5 worm cellular contexts compared by ENCODE assay signal in the genomic region with DNA sequence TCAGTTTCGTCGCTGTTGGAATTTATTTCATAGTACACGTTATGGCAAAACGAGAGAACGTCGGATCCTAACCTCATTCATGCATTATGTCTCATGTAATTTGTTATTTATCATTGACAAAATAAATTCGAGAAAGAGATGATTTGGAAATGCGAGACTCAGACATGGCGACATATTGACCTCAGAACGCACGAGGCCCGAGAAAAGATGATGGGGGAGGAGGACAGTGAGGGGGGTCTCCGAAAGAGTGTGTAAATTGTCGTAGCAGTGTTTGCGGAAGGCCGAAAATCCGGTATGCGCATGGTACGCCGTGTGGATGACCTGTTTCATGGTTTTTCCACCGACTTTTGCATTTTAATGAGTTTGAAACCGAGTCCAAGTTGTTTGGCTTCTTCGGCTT.
TF ChIP-seq lines count a peak whose summit lies in the region.

No protein-coding gene starts in this region.

TF ChIP-seq in whole organism, L1 larva, 84 proteins besides CTCF, POLR2A, EP300 and RAD21 (continued from another document and continues in another):
- TF ChIP-seq blmp-1 (tag; optimal IDR thresholded peaks at IDR 0.05; lab: Kevin White, UChicago) (peak; percentile 59), unc-130 (tag; optimal IDR thresholded peaks at IDR 0.05; lab: Kevin White, UChicago) (no peak), unc-86 (tag; optimal IDR thresholded peaks at IDR 0.05; lab: Kevin White, UChicago) (peak; percentile 18), lin-15B (tag; optimal IDR thresholded peaks at IDR 0.05; lab: Kevin White, UChicago) (no peak), tlp-1 (tag; optimal IDR thresholded peaks at IDR 0.05; lab: Kevin White, UChicago) (no peak), swsn-7 (tag; optimal IDR thresholded peaks at IDR 0.05; lab: Kevin White, UChicago) (peak; percentile 46), ceh-8 (GFP tag; optimal IDR thresholded peaks at IDR 0.05; lab: Kevin White, UChicago) (no peak), fkh-10 (GFP tag; optimal IDR thresholded peaks at IDR 0.05; lab: Kevin White, UChicago) (no peak), lin-35 (GFP tag; optimal IDR thresholded peaks at IDR 0.05; lab: Kevin White, UChicago) (peak; percentile 13 to 40), dsc-1 (tag; optimal IDR thresholded peaks at IDR 0.05; lab: Kevin White, UChicago) (peak; percentile 32), skn-1 (tag; optimal IDR thresholded peaks at IDR 0.05; lab: Kevin White, UChicago) (peak; percentile 61), alr-1 (tag; optimal IDR thresholded peaks at IDR 0.05; lab: Kevin White, UChicago; ENCODE audit: borderline replicate concordance) (no peak), mab-9 (GFP tag; IDR thresholded peaks at IDR 0.05; lab: Robert Waterston, UW) (no peak), vab-15 (tag; optimal IDR thresholded peaks at IDR 0.05; lab: Kevin White, UChicago) (peak; percentile 17), ceh-88 (GFP tag; IDR thresholded peaks at IDR 0.05; lab: Robert Waterston, UW) (no peak), rnt-1 (tag; optimal IDR thresholded peaks at IDR 0.05; lab: Kevin White, UChicago) (peak; percentile 65), isw-1 (GFP tag; IDR thresholded peaks at IDR 0.05; lab: Robert Waterston, UW) (peak; percentile 21; the same call in 1 of the 2 replicates), pax-3 (tag; optimal IDR thresholded peaks at IDR 0.05; lab: Kevin White, UChicago) (no peak), zag-1 (tag; optimal IDR thresholded peaks at IDR 0.05; lab: Kevin White, UChicago) (no peak), sptf-1 (tag; optimal IDR thresholded peaks at IDR 0.05; lab: Kevin White, UChicago) (no peak), irx-1 (tag; optimal IDR thresholded peaks at IDR 0.05; lab: Kevin White, UChicago) (peak; percentile 55), nhr-76 (tag; optimal IDR thresholded peaks at IDR 0.05; lab: Kevin White, UChicago) (no peak), pag-3 (tag; optimal IDR thresholded peaks at IDR 0.05; lab: Kevin White, UChicago; ENCODE audit: borderline replicate concordance, insufficient read depth) (no peak), ets-5 (GFP tag; IDR thresholded peaks at IDR 0.05; lab: Robert Waterston, UW) (no peak), nhr-20 (tag; optimal IDR thresholded peaks at IDR 0.05; lab: Kevin White, UChicago) (peak; percentile 75)

TF ChIP-seq in whole organism, L2 larva, 48 proteins besides CTCF, POLR2A, EP300 and RAD21 (continued from another document):
- no peak for TF ChIP-seq ceh-82 (tag; optimal IDR thresholded peaks at IDR 0.05; lab: Kevin White, UChicago)
- TF ChIP-seq F13H6.1 (tag; optimal IDR thresholded peaks at IDR 0.05; lab: Kevin White, UChicago) = peak; percentile 64

TF ChIP-seq in whole organism, L3 larva, 47 proteins besides CTCF, POLR2A, EP300 and RAD21 (continued from another document):
- TF ChIP-seq pha-4 (tag; optimal IDR thresholded peaks at IDR 0.05; lab: Kevin White, UChicago) = peak; percentile 56
- TF ChIP-seq zag-1 (tag; optimal IDR thresholded peaks at IDR 0.05; lab: Kevin White, UChicago) = no peak
TF ChIP-seq in whole organism, L3 larva: peak in this region for 7.

TF ChIP-seq in whole organism, L4 larva, 104 proteins besides CTCF, POLR2A, EP300 and RAD21 (continued from another document and continues in another):
- TF ChIP-seq cey-2 (tag; optimal IDR thresholded peaks at IDR 0.05; lab: Kevin White, UChicago; ENCODE audit: borderline replicate concordance, insufficient read depth) (no peak), ZK546.5 (tag; optimal IDR thresholded peaks at IDR 0.05; lab: Kevin White, UChicago) (no peak), unc-62 (GFP tag; optimal IDR thresholded peaks at IDR 0.05 in 1 of 2; lab: Kevin White, UChicago) (no peak), unc-62 (tag; optimal IDR thresholded peaks at IDR 0.05; lab: Kevin White, UChicago) (no peak), ceh-62 (tag; optimal IDR thresholded peaks at IDR 0.05; lab: Kevin White, UChicago) (no peak), dve-1 (tag; optimal IDR thresholded peaks at IDR 0.05; lab: Kevin White, UChicago; ENCODE audit: insufficient read depth) (no peak), lsy-2 (tag; optimal IDR thresholded peaks at IDR 0.05; lab: Kevin White, UChicago) (peak in 1 of 2 experiments; percentile 19), madf-9 (GFP tag; conservative IDR thresholded peaks at IDR 0.05; lab: Robert Waterston, UW) (no peak), spr-3 (GFP tag; optimal IDR thresholded peaks at IDR 0.05; lab: Kevin White, UChicago) (no peak), ztf-7 (tag; optimal IDR thresholded peaks at IDR 0.05; lab: Kevin White, UChicago) (no peak), nhr-111 (GFP tag; optimal IDR thresholded peaks at IDR 0.05; lab: Kevin White, UChicago) (no peak), nhr-102 (tag; optimal IDR thresholded peaks at IDR 0.05; lab: Kevin White, UChicago) (no peak), dmd-6 (GFP tag; IDR thresholded peaks at IDR 0.05; lab: Robert Waterston, UW) (peak; percentile 20; the same call in 1 of the 2 replicates), F10B5.3 (tag; optimal IDR thresholded peaks at IDR 0.05; lab: Kevin White, UChicago) (no peak), lir-3 (tag; optimal IDR thresholded peaks at IDR 0.05; lab: Kevin White, UChicago) (no peak), daf-8 (GFP tag; IDR thresholded peaks at IDR 0.05; lab: Robert Waterston, UW) (no peak), zip-2 (tag; optimal IDR thresholded peaks at IDR 0.05; lab: Kevin White, UChicago) (no peak), mxl-3 (GFP tag; optimal IDR thresholded peaks at IDR 0.05; lab: Kevin White, UChicago) (peak; percentile 77), ceh-20 (GFP tag; IDR thresholded peaks at IDR 0.05; lab: Robert Waterston, UW) (peak; percentile 15; the same call in 1 of the 2 replicates), zfp-2 (tag; optimal IDR thresholded peaks at IDR 0.05; lab: Kevin White, UChicago) (no peak), D1046.2 (GFP tag; IDR thresholded peaks at IDR 0.05; lab: Robert Waterston, UW) (no peak), aly-2 (tag; optimal IDR thresholded peaks at IDR 0.05; lab: Kevin White, UChicago) (no peak), hmg-1.1 (GFP tag; IDR thresholded peaks at IDR 0.05; lab: Robert Waterston, UW) (peak; percentile 71), daf-16 (GFP tag; optimal IDR thresholded peaks at IDR 0.05; lab: Kevin White, UChicago) (no peak), daf-16 (tag; optimal IDR thresholded peaks at IDR 0.05; lab: Kevin White, UChicago) (no peak), nhr-42 (GFP tag; IDR thresholded peaks at IDR 0.05; lab: Robert Waterston, UW) (no peak), ceh-32 (tag; optimal IDR thresholded peaks at IDR 0.05; lab: Kevin White, UChicago; ENCODE audit: poor library complexity) (no peak), Y75B8A.6 (GFP tag; IDR thresholded peaks at IDR 0.05; lab: Robert Waterston, UW) (no peak), egl-27 (tag; optimal IDR thresholded peaks at IDR 0.05; lab: Kevin White, UChicago) (no peak), dpl-1 (GFP tag; optimal IDR thresholded peaks at IDR 0.05; lab: Kevin White, UChicago) (no peak), mxl-2 (GFP tag; conservative IDR thresholded peaks at IDR 0.05; lab: Robert Waterston, UW) (no peak), mdl-1 (tag; optimal IDR thresholded peaks at IDR 0.05; lab: Kevin White, UChicago) (peak; percentile 47 to 86), php-3 (GFP tag; IDR thresholded peaks at IDR 0.05; lab: Robert Waterston, UW) (no peak), fos-1 (tag; optimal IDR thresholded peaks at IDR 0.05; lab: Kevin White, UChicago) (no peak), lin-39 (tag; optimal IDR thresholded peaks at IDR 0.05; lab: Kevin White, UChicago) (no peak), skn-1 (tag; optimal IDR thresholded peaks at IDR 0.05; lab: Kevin White, UChicago) (no peak), set-16 (GFP tag; IDR thresholded peaks at IDR 0.05; lab: Robert Waterston, UW) (no peak), zfp-3 (GFP tag; conservative IDR thresholded peaks at IDR 0.05; lab: Robert Waterston, UW) (no peak), dmd-9 (GFP tag; IDR thresholded peaks at IDR 0.05; lab: Robert Waterston, UW) (no peak), F44E2.7 (GFP tag; IDR thresholded peaks at IDR 0.05; lab: Robert Waterston, UW) (no peak), hlh-30 (tag; optimal IDR thresholded peaks at IDR 0.05; lab: Kevin White, UChicago; ENCODE audit: insufficient read depth) (peak; percentile 76), F26F4.8 (GFP tag; conservative IDR thresholded peaks at IDR 0.05; lab: Robert Waterston, UW) (no peak), tra-1 (GFP tag; IDR thresholded peaks at IDR 0.05; lab: Robert Waterston, UW) (no peak), madf-5 (GFP tag; IDR thresholded peaks at IDR 0.05; lab: Robert Waterston, UW) (no peak), egl-43 (GFP tag; IDR thresholded peaks at IDR 0.05; lab: Robert Waterston, UW) (peak; percentile 53; the same call in 1 of the 2 replicates), zag-1 (tag; optimal IDR thresholded peaks at IDR 0.05; lab: Kevin White, UChicago) (no peak), vab-7 (GFP tag; IDR thresholded peaks at IDR 0.05; lab: Robert Waterston, UW) (no peak), Y105C5A.15 (GFP tag; IDR thresholded peaks at IDR 0.05; lab: Robert Waterston, UW) (no peak), lim-7 (GFP tag; IDR thresholded peaks at IDR 0.05; lab: Robert Waterston, UW) (no peak), nhr-76 (tag; optimal IDR thresholded peaks at IDR 0.05; lab: Kevin White, UChicago) (no peak), nhr-237 (tag; optimal IDR thresholded peaks at IDR 0.05; lab: Kevin White, UChicago) (no peak), unc-130 (GFP tag; optimal IDR thresholded peaks at IDR 0.05; lab: Kevin White, UChicago) (no peak)

TF ChIP-seq in whole organism, late embryonic, 69 proteins besides CTCF, POLR2A, EP300 and RAD21 (continued from another document):
- peak; percentile 22 for TF ChIP-seq ceh-34 (tag; optimal IDR thresholded peaks at IDR 0.05; lab: Kevin White, UChicago)
- TF ChIP-seq mec-3 (tag; optimal IDR thresholded peaks at IDR 0.05; lab: Kevin White, UChicago; ENCODE audit: borderline replicate concordance) = no peak
- peak; percentile 48 for TF ChIP-seq ceh-18 (tag; optimal IDR thresholded peaks at IDR 0.05; lab: Kevin White, UChicago)
- no peak for TF ChIP-seq hlh-8 (tag; optimal IDR thresholded peaks at IDR 0.05; lab: Kevin White, UChicago)
- TF ChIP-seq nhr-232 (tag; optimal IDR thresholded peaks at IDR 0.05; lab: Kevin White, UChicago) = no peak
- TF ChIP-seq tbx-2 (tag; optimal IDR thresholded peaks at IDR 0.05; lab: Kevin White, UChicago) = peak; percentile 40
